Worm (Caenorhabditis elegans) whole organism, L4 larva: ENCODE data around the gene dyc-1.
A peak's percentile ranks its signal among the peaks of the same experiment; 100 is the strongest.

Source experiments
- T20F7.1 ChIP-seq: fragments of 200-800 bp; sonication (Bioruptor generic); optimal IDR thresholded peaks from 2 replicates; lab custom pipeline; 2018; ENCODE audit warnings: mild to moderate bottlenecking, missing genetic modification characterization, missing compliant biosample characterization
- Y105C5A.15 ChIP-seq: fragments of 200-800 bp; sonication (Bioruptor generic); IDR thresholded peaks from 2 replicates; pipeline ENCODE4 v1.3.6; 2022; ENCODE audit warnings: missing genetic modification characterization, missing compliant biosample characterization
- Y48G9A.11 ChIP-seq: fragments of 200-800 bp; sonication (Bioruptor generic); IDR thresholded peaks from 2 replicates; pipeline ENCODE4 v1.3.6; 2022; ENCODE audit warnings: missing genetic modification reagents, missing genetic modification characterization, missing compliant biosample characterization
- Y5F2A.4 ChIP-seq: fragments of 200-800 bp; sonication (Bioruptor generic); optimal IDR thresholded peaks from 2 replicates; lab custom pipeline; 2018; ENCODE audit warnings: mild to moderate bottlenecking, missing genetic modification characterization, missing compliant biosample characterization
- Y75B8A.6 ChIP-seq: fragments of 200-800 bp; sonication (Bioruptor generic); IDR thresholded peaks from 2 replicates; pipeline ENCODE4 v1.3.6; 2022; ENCODE audit warnings: missing genetic modification reagents, missing genetic modification characterization, missing compliant biosample characterization
- ZK546.5 ChIP-seq, 2 experiments: sonication (generic microtip); optimal IDR thresholded peaks; 2 replicates each; lab custom pipeline; 2017; ENCODE audit warnings: missing biosample characterization in 2 of 2, missing genetic modification characterization in 2 of 2
- aha-1 ChIP-seq: fragments of 150-350 bp; peaks from one replicate; lab custom pipeline; 2014; ENCODE audit warnings: missing biosample characterization, missing genetic modification characterization
- ama-1 ChIP-seq: fragments of 150-350 bp; optimal IDR thresholded peaks from 2 replicates; lab custom pipeline; 2014; ENCODE audit warnings: inconsistent platforms, mixed read lengths
- arid-1 ChIP-seq: fragments of 200-800 bp; sonication (Bioruptor generic); conservative IDR thresholded peaks from 2 replicates; pipeline ENCODE4 v1.3.6; 2022; ENCODE audit warnings: missing genetic modification reagents, missing genetic modification characterization, missing compliant biosample characterization
- ceh-20 ChIP-seq: fragments of 200-800 bp; sonication (Bioruptor generic); IDR thresholded peaks from 2 replicates; pipeline ENCODE4 v1.3.6; 2022; ENCODE audit warnings: missing genetic modification reagents, missing genetic modification characterization, missing compliant biosample characterization
- ceh-82 ChIP-seq: sonication (generic microtip); optimal IDR thresholded peaks from 2 replicates; lab custom pipeline; 2017; ENCODE audit warnings: missing biosample characterization, missing genetic modification characterization
- ces-1 ChIP-seq: fragments of 150-350 bp; sonication (generic microtip); optimal IDR thresholded peaks from 4 replicates; lab custom pipeline; 2014; ENCODE audit warnings: missing biosample characterization, missing genetic modification reagents, missing genetic modification characterization
- daf-12 ChIP-seq: fragments of 150-350 bp; optimal IDR thresholded peaks from 2 replicates; lab custom pipeline; 2014; ENCODE audit warnings: missing biosample characterization, missing genetic modification reagents, missing genetic modification characterization
- daf-16 ChIP-seq, 3 experiments: sonication (generic microtip); optimal IDR thresholded peaks; 2 replicates each; lab custom pipeline; 2016 to 2017; ENCODE audit warnings: missing genetic modification characterization in 3 of 3, missing genetic modification reagents in 3 of 3, mild to moderate bottlenecking in 2 of 3, missing compliant biosample characterization in 2 of 3, missing biosample characterization in 1 of 3, moderate library complexity in 1 of 3
- dmd-6 ChIP-seq: fragments of 200-800 bp; sonication (Bioruptor generic); IDR thresholded peaks from 2 replicates; pipeline ENCODE4 v1.3.6; 2022; ENCODE audit warnings: missing genetic modification reagents, missing genetic modification characterization, missing compliant biosample characterization
- dve-1 ChIP-seq: sonication (generic microtip); optimal IDR thresholded peaks from 2 replicates; lab custom pipeline; 2017; ENCODE audit warnings: antibody characterized with exemption, mild to moderate bottlenecking, missing genetic modification characterization, missing compliant biosample characterization; ENCODE audit not compliant: insufficient read depth
- egl-43 ChIP-seq: fragments of 200-800 bp; sonication (Bioruptor generic); IDR thresholded peaks from 2 replicates; pipeline ENCODE4 v1.3.6; 2022; ENCODE audit warnings: missing genetic modification reagents, missing genetic modification characterization, missing compliant biosample characterization
- fos-1 ChIP-seq: fragments of 150-350 bp; optimal IDR thresholded peaks from 2 replicates; lab custom pipeline; 2014; ENCODE audit warnings: missing biosample characterization, missing genetic modification characterization
- gei-8 ChIP-seq: fragments of 200-800 bp; sonication (Bioruptor generic); optimal IDR thresholded peaks from 2 replicates; lab custom pipeline; 2018; ENCODE audit warnings: mild to moderate bottlenecking, missing genetic modification characterization, missing compliant biosample characterization
- hif-1 ChIP-seq, 2 experiments: sonication (generic microtip); optimal IDR thresholded peaks; 2 replicates each; lab custom pipeline; 2016 to 2017; ENCODE audit warnings: missing compliant biosample characterization in 2 of 2, missing genetic modification characterization in 2 of 2, missing genetic modification reagents in 2 of 2, missing genotype in 2 of 2, mild to moderate bottlenecking in 1 of 2
- hlh-30 ChIP-seq: sonication (generic microtip); optimal IDR thresholded peaks from 2 replicates; lab custom pipeline; 2017; ENCODE audit warnings: antibody characterized with exemption, mild to moderate bottlenecking, missing genetic modification characterization, missing compliant biosample characterization; ENCODE audit not compliant: insufficient read depth
- jun-1 ChIP-seq: fragments of 150-350 bp; optimal IDR thresholded peaks from 2 replicates; lab custom pipeline; 2014; ENCODE audit warnings: missing biosample characterization, missing genetic modification reagents, missing genetic modification characterization
- lin-29 ChIP-seq: fragments of 200-800 bp; sonication (Bioruptor generic); IDR thresholded peaks from 2 replicates; pipeline ENCODE4 v1.3.6; 2022; ENCODE audit warnings: missing genetic modification reagents, missing genetic modification characterization, missing compliant biosample characterization
- madf-9 ChIP-seq: fragments of 200-800 bp; sonication (Bioruptor generic); conservative IDR thresholded peaks from 2 replicates; pipeline ENCODE4 v1.3.6; 2022; ENCODE audit warnings: missing genetic modification reagents, missing genetic modification characterization, missing compliant biosample characterization
- mdl-1 ChIP-seq, 2 experiments: fragments of 150-350 bp in 1 of 2; sonication (generic microtip) in 1 of 2; optimal IDR thresholded peaks; 2 replicates each; lab custom pipeline; 2014 to 2017; ENCODE audit warnings: missing biosample characterization in 2 of 2, missing genetic modification characterization in 2 of 2
- mxl-3 ChIP-seq: fragments of 200-800 bp; sonication (Bioruptor generic); optimal IDR thresholded peaks from 2 replicates; lab custom pipeline; 2018; ENCODE audit warnings: mild to moderate bottlenecking, missing genetic modification characterization, missing compliant biosample characterization
- nhr-11 ChIP-seq: fragments of 150-350 bp; optimal IDR thresholded peaks from 2 replicates; lab custom pipeline; 2014; ENCODE audit warnings: missing biosample characterization, missing genetic modification characterization
- nhr-237 ChIP-seq: sonication (generic microtip); optimal IDR thresholded peaks from 2 replicates; lab custom pipeline; 2017; ENCODE audit warnings: missing biosample characterization, missing genetic modification characterization
- nhr-25 ChIP-seq: sonication (generic microtip); optimal IDR thresholded peaks from 2 replicates; lab custom pipeline; 2017; ENCODE audit warnings: missing genetic modification characterization, mild to moderate bottlenecking, missing compliant biosample characterization, antibody characterized with exemption, moderate library complexity, borderline replicate concordance; ENCODE audit not compliant: insufficient read depth
- nhr-28 ChIP-seq: fragments of 150-350 bp; optimal IDR thresholded peaks from 2 replicates; lab custom pipeline; 2014; ENCODE audit warnings: missing biosample characterization, missing genetic modification characterization
- nhr-48 ChIP-seq: sonication (generic microtip); optimal IDR thresholded peaks from 2 replicates; lab custom pipeline; 2016; ENCODE audit warnings: mild to moderate bottlenecking, missing genetic modification characterization, missing compliant biosample characterization
- nhr-76 ChIP-seq: fragments of 150-350 bp; optimal IDR thresholded peaks from 2 replicates; lab custom pipeline; 2014; ENCODE audit warnings: missing biosample characterization, missing genetic modification characterization
- pha-4 ChIP-seq, 2 experiments: fragments of 150-350 bp in 1 of 2; fragments of 200-800 bp in 1 of 2; sonication (Bioruptor generic) in 1 of 2; IDR thresholded peaks in 1 of 2; optimal IDR thresholded peaks in 1 of 2; 2 replicates each; pipeline versions ENCODE4 v1.3.6 to Lab custom; 2014 to 2022; ENCODE audit warnings: missing genetic modification characterization in 2 of 2, missing genetic modification reagents in 2 of 2, missing biosample characterization in 1 of 2, missing compliant biosample characterization in 1 of 2
- pqm-1 ChIP-seq: sonication (generic microtip); optimal IDR thresholded peaks from 2 replicates; lab custom pipeline; 2017; ENCODE audit warnings: missing biosample characterization, missing genetic modification characterization
- sdz-12 ChIP-seq: fragments of 200-800 bp; sonication (Bioruptor generic); optimal IDR thresholded peaks from 2 replicates; lab custom pipeline; 2018; ENCODE audit warnings: mild to moderate bottlenecking, missing genetic modification characterization, missing compliant biosample characterization
- set-16 ChIP-seq: fragments of 200-800 bp; sonication (Bioruptor generic); IDR thresholded peaks from 2 replicates; pipeline ENCODE4 v1.3.6; 2022; ENCODE audit warnings: missing genetic modification reagents, missing genetic modification characterization, missing compliant biosample characterization
- snpc-1.2 ChIP-seq: fragments of 200-800 bp; sonication (Bioruptor generic); IDR thresholded peaks from 2 replicates; pipeline ENCODE4 v1.3.6; 2022; ENCODE audit warnings: missing genetic modification reagents, missing genetic modification characterization, missing compliant biosample characterization
- snpc-4 ChIP-seq: fragments of 150-350 bp; optimal IDR thresholded peaks from 2 replicates; lab custom pipeline; 2014; ENCODE audit warnings: missing biosample characterization, missing genetic modification characterization
- spr-1 ChIP-seq: sonication (generic microtip); optimal IDR thresholded peaks from 2 replicates; lab custom pipeline; 2016; ENCODE audit warnings: mild to moderate bottlenecking, missing genetic modification characterization, missing compliant biosample characterization
- tra-1 ChIP-seq: fragments of 200-800 bp; sonication (Bioruptor generic); IDR thresholded peaks from 2 replicates; pipeline ENCODE4 v1.3.6; 2022; ENCODE audit warnings: missing genetic modification reagents, missing genetic modification characterization, missing compliant biosample characterization
- unc-62 ChIP-seq, 3 experiments: fragments of 150-350 bp in 1 of 3; sonication (generic microtip); optimal IDR thresholded peaks in 2 of 3; peaks in 1 of 3; 1 replicate in 1 of 3; 2 replicates in 2 of 3; lab custom pipeline; 2014 to 2017; ENCODE audit warnings: missing biosample characterization in 3 of 3, missing genetic modification characterization in 3 of 3, missing genetic modification reagents in 3 of 3, missing genotype in 1 of 3
- vab-7 ChIP-seq: fragments of 200-800 bp; sonication (Bioruptor generic); IDR thresholded peaks from 2 replicates; pipeline ENCODE4 v1.3.6; 2022; ENCODE audit warnings: missing genetic modification reagents, missing genetic modification characterization, missing compliant biosample characterization
- zag-1 ChIP-seq: fragments of 150-350 bp; optimal IDR thresholded peaks from 2 replicates; lab custom pipeline; 2014; ENCODE audit warnings: missing biosample characterization, missing genetic modification characterization
- zip-11 ChIP-seq: fragments of 200-800 bp; sonication (Bioruptor generic); IDR thresholded peaks from 2 replicates; pipeline ENCODE4 v1.3.6; 2022; ENCODE audit warnings: missing genetic modification characterization, missing compliant biosample characterization

dyc-1 gene

DNA sequence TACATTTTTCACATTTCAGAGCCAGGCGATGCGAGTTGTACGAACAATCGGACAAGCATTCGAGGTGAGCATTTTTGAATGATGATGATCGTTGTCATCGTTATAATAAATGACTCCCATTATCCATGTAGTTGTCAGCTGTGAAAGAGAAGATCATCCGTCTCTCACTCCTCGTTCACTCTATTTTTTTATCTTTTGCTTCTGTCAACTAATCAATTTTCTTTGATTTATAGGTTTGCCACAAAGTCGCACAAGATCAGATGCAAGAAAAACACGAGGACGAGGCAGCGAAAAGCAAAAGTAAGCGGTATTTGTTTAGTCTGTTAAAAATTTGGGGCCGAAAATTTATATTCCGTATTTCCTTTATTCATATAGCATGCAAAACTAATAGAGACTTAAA is 7.2 kb downstream of the dyc-1 start:
- TF ChIP-seq lin-29 (no peak), daf-16 (GFP tag; optimal IDR thresholded peaks at IDR 0.05; lab: Kevin White, UChicago) (peak in 1 of 2 experiments; percentile 55), daf-16 (tag; optimal IDR thresholded peaks at IDR 0.05; lab: Kevin White, UChicago) (no peak), nhr-28 (tag; lab: Kevin White, UChicago) (peak; percentile 10), mdl-1 (tag; optimal IDR thresholded peaks at IDR 0.05; lab: Kevin White, UChicago) (no peak), unc-62 (GFP tag; optimal IDR thresholded peaks at IDR 0.05 in 1 of 2; lab: Kevin White, UChicago) (peak in 1 of 2 experiments; percentile 97), unc-62 (tag; optimal IDR thresholded peaks at IDR 0.05; lab: Kevin White, UChicago) (no peak), snpc-1.2 (GFP tag; lab: Robert Waterston, UW) (no peak), hlh-30 (tag; lab: Kevin White, UChicago) (peak; percentile 29), ceh-20 (peak; percentile 66; the same call in 1 of the 2 replicates), fos-1 (tag; lab: Kevin White, UChicago) (no peak)
- TF ChIP-seq, all 104 proteins: peak for 5

DNA sequence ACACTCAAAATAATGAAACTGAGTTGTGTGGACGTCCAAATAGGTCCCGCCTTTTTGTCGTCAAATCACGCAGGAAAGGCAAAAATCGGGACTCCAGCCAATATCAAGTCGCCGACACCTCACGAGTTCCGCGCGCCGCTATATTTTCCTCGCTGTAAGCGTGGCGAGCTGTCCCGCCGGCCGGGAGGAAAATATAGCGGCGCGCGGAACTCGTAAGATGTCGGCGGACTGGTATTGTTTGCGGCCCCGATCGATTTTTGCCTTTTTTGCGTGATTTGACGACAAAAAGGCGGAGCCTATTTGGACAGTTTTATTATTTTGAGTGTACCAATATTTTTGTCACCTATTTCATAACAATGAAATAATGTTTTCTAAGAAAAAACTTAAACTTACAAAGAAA is 13.4 kb downstream of the dyc-1 start:
- no peak for TF ChIP-seq zip-11
- peak; percentile 49 for TF ChIP-seq set-16 (GFP tag; lab: Robert Waterston, UW)

DNA sequence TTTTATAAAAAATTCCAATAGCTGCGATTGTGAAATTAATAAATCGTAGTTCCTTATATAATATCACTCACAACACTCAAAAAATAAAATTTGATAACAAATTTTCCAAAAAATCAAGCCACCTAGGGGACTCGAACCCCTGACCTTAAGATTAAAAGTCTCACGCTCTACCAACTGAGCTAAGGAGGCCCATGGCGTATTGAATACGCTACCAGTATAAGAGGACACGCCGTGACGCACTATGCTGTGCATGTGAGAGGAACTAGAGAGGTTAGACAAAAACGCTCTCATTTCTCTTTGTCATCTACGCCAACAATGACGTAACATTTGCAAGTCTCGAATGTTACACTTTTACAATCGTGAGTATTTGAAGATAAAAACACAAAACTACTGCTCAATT is 14.5 kb downstream of the dyc-1 start:
- TF ChIP-seq T20F7.1 (GFP tag; lab: Kevin White, UChicago) (peak; percentile 79), Y48G9A.11 (peak; percentile 79), unc-62 (GFP tag; optimal IDR thresholded peaks at IDR 0.05 in 1 of 2; lab: Kevin White, UChicago) (peak in 1 of 2 experiments; percentile 98), unc-62 (tag; optimal IDR thresholded peaks at IDR 0.05; lab: Kevin White, UChicago) (no peak), nhr-237 (tag; lab: Kevin White, UChicago) (no peak), vab-7 (GFP tag; lab: Robert Waterston, UW) (peak; percentile 97), Y75B8A.6 (peak; percentile 75; the same call in 1 of the 2 replicates), ceh-82 (no peak), nhr-28 (tag; lab: Kevin White, UChicago) (peak; percentile 87), egl-43 (GFP tag; lab: Robert Waterston, UW) (peak; percentile 96), sdz-12 (GFP tag; lab: Kevin White, UChicago) (peak; percentile 85), nhr-11 (tag; lab: Kevin White, UChicago) (peak; percentile 86), ama-1 (lab: Kevin White, UChicago) (peak; percentile 81), jun-1 (tag; lab: Kevin White, UChicago) (peak; percentile 61), nhr-76 (no peak), daf-12 (tag; lab: Kevin White, UChicago) (no peak), madf-9 (GFP tag; lab: Robert Waterston, UW) (peak; percentile 94), gei-8 (GFP tag; lab: Kevin White, UChicago) (peak; percentile 85), aha-1 (tag; lab: Kevin White, UChicago) (peak; percentile 85), arid-1 (peak; percentile 97), zip-11 (peak; percentile 87), zag-1 (tag; lab: Kevin White, UChicago) (no peak), mxl-3 (GFP tag; lab: Kevin White, UChicago) (peak; percentile 79), nhr-25 (tag; lab: Kevin White, UChicago) (peak; percentile 44), fos-1 (tag; lab: Kevin White, UChicago) (no peak), spr-1 (tag; lab: Kevin White, UChicago) (peak; percentile 81), Y5F2A.4 (GFP tag; lab: Kevin White, UChicago) (peak; percentile 83), tra-1 (GFP tag; lab: Robert Waterston, UW) (peak; percentile 97), lin-29 (peak; percentile 68; the same call in 1 of the 2 replicates), pqm-1 (tag; lab: Kevin White, UChicago) (peak; percentile 49), hif-1 (tag; optimal IDR thresholded peaks at IDR 0.05; lab: Kevin White, UChicago) (peak; percentile 55 to 76), set-16 (GFP tag; lab: Robert Waterston, UW) (no peak), snpc-4 (tag; lab: Kevin White, UChicago) (no peak), ZK546.5 (tag; optimal IDR thresholded peaks at IDR 0.05; lab: Kevin White, UChicago) (no peak), pha-4 (GFP tag; IDR thresholded peaks at IDR 0.05; lab: Robert Waterston, UW) (peak; percentile 96), pha-4 (tag; optimal IDR thresholded peaks at IDR 0.05; lab: Kevin White, UChicago) (peak; percentile 47), nhr-48 (peak; percentile 83), Y105C5A.15 (GFP tag; lab: Robert Waterston, UW) (peak; percentile 98), ces-1 (GFP tag; lab: Kevin White, UChicago) (peak; percentile 89), dmd-6 (GFP tag; lab: Robert Waterston, UW) (peak; percentile 90), dve-1 (tag; lab: Kevin White, UChicago) (peak; percentile 90)
